Fruit fly (Drosophila melanogaster) whole organism, embryonic: ENCODE results near the gene CG43407.

Experiments used
- Abd-B ChIP-seq: fragments of 200-800 bp; sonication (Bioruptor generic); optimal IDR thresholded peaks from 2 replicates; lab custom pipeline; 2018; ENCODE audit warnings: missing biosample characterization, mild to moderate bottlenecking, missing genetic modification characterization, moderate library complexity
- CG10543 ChIP-seq: fragments of 200-800 bp; sonication (Bioruptor generic); optimal IDR thresholded peaks from 3 replicates; lab custom pipeline; 2017; ENCODE audit warnings: missing biosample characterization, mild to moderate bottlenecking, missing genetic modification characterization, moderate library complexity
- CG11085 ChIP-seq: fragments of 200-800 bp; sonication (Bioruptor generic); IDR thresholded peaks from 2 replicates; pipeline ENCODE4 v1.3.6; 2022; ENCODE audit warnings: missing biosample characterization, missing genetic modification characterization
- CG11504 ChIP-seq: fragments of 200-800 bp; sonication (Bioruptor generic); optimal IDR thresholded peaks from 3 replicates; lab custom pipeline; 2019; ENCODE audit warnings: missing biosample characterization, mild to moderate bottlenecking, missing genetic modification characterization, moderate library complexity
- CG13296 ChIP-seq: fragments of 200-800 bp; sonication (Bioruptor generic); optimal IDR thresholded peaks from 3 replicates; lab custom pipeline; 2018; ENCODE audit warnings: missing biosample characterization, mild to moderate bottlenecking, missing genetic modification characterization
- CG15269 ChIP-seq: fragments of 200-800 bp; sonication (Bioruptor generic); optimal IDR thresholded peaks from 2 replicates; lab custom pipeline; 2018; ENCODE audit warnings: missing biosample characterization, mild to moderate bottlenecking, missing genetic modification characterization, moderate library complexity
- CG15514 ChIP-seq: fragments of 200-800 bp; sonication (Bioruptor generic); optimal IDR thresholded peaks from 3 replicates; lab custom pipeline; 2017; ENCODE audit warnings: missing biosample characterization, missing genetic modification characterization, mild to moderate bottlenecking, moderate library complexity, missing genetic modification reagents
- CG17385 ChIP-seq: fragments of 200-800 bp; sonication (Bioruptor generic); optimal IDR thresholded peaks from 3 replicates; lab custom pipeline; 2018; ENCODE audit warnings: missing biosample characterization, mild to moderate bottlenecking, missing genetic modification characterization
- CG18599 ChIP-seq: fragments of 200-800 bp; sonication (Bioruptor generic); optimal IDR thresholded peaks from 3 replicates; lab custom pipeline; 2017; ENCODE audit warnings: missing biosample characterization, missing genetic modification characterization, mild to moderate bottlenecking, moderate library complexity, missing genetic modification reagents
- CG31224 ChIP-seq: fragments of 200-800 bp; sonication (Bioruptor generic); IDR thresholded peaks from 2 replicates; pipeline ENCODE4 v1.3.6; 2022; ENCODE audit warnings: missing biosample characterization, missing genetic modification characterization
- CG3281 ChIP-seq: fragments of 200-800 bp; sonication (Bioruptor generic); optimal IDR thresholded peaks from 3 replicates; lab custom pipeline; 2017; ENCODE audit warnings: missing biosample characterization, mild to moderate bottlenecking, missing genetic modification characterization
- CG43689 ChIP-seq: fragments of 200-800 bp; sonication (Bioruptor generic); IDR thresholded peaks from 2 replicates; pipeline ENCODE4 v1.3.6; 2022; ENCODE audit warnings: missing biosample characterization, missing genetic modification characterization
- CG6272 ChIP-seq: fragments of 200-800 bp; sonication (Bioruptor generic); IDR thresholded peaks from 2 replicates; pipeline ENCODE4 v1.3.6; 2022; ENCODE audit warnings: missing biosample characterization, missing genetic modification characterization
- Camta ChIP-seq: fragments of 200-800 bp; sonication (Bioruptor generic); optimal IDR thresholded peaks from 2 replicates; lab custom pipeline; 2016; ENCODE audit warnings: missing biosample characterization, missing genetic modification characterization
- D ChIP-seq, 2 experiments: fragments of 200-800 bp in 1 of 2; fragments of >200 bp in 1 of 2; sonication (Bioruptor generic) in 1 of 2; optimal IDR thresholded peaks; 2 replicates in 1 of 2; 3 replicates in 1 of 2; lab custom pipeline; 2017; ENCODE audit warnings: mild to moderate bottlenecking in 1 of 2, missing biosample characterization in 1 of 2, missing genetic modification characterization in 1 of 2, missing genetic modification reagents in 1 of 2
- D19B ChIP-seq: fragments of 200-800 bp; sonication (Bioruptor generic); optimal IDR thresholded peaks from 2 replicates; lab custom pipeline; 2017; ENCODE audit warnings: missing biosample characterization, mild to moderate bottlenecking, missing genetic modification characterization
- Hmr ChIP-seq: fragments of 200-800 bp; sonication (Bioruptor generic); optimal IDR thresholded peaks from 3 replicates; lab custom pipeline; 2017; ENCODE audit warnings: mild to moderate bottlenecking, missing biosample characterization, missing genetic modification reagents, missing genetic modification characterization
- Hr39 ChIP-seq: fragments of >200 bp; optimal IDR thresholded peaks from 2 replicates; lab custom pipeline; 2017
- Jarid2 ChIP-seq: fragments of 200-800 bp; sonication (Bioruptor generic); optimal IDR thresholded peaks from 3 replicates; lab custom pipeline; 2017; ENCODE audit warnings: mild to moderate bottlenecking, missing biosample characterization, missing genetic modification reagents, missing genetic modification characterization
- Mad ChIP-seq: fragments of 200-800 bp; sonication (Bioruptor generic); optimal IDR thresholded peaks from 2 replicates; lab custom pipeline; 2016; ENCODE audit warnings: missing biosample characterization, missing genetic modification characterization
- Med ChIP-seq: fragments of 200-800 bp; sonication (Bioruptor generic); peaks from one replicate; lab custom pipeline; 2016; ENCODE audit warnings: missing biosample characterization, missing genetic modification characterization, mild to moderate bottlenecking, inconsistent platforms, moderate library complexity
- Six4 ChIP-seq: fragments of 200-800 bp; sonication (Bioruptor generic); optimal IDR thresholded peaks from 2 replicates; lab custom pipeline; 2016; ENCODE audit warnings: missing biosample characterization, missing genetic modification characterization
- Ssrp ChIP-seq: fragments of 200-800 bp; sonication (Bioruptor generic); optimal IDR thresholded peaks from 2 replicates; lab custom pipeline; 2018; ENCODE audit warnings: missing biosample characterization, mild to moderate bottlenecking, missing genetic modification characterization, moderate library complexity
- Stat92E ChIP-seq, 3 experiments: fragments of >200 bp in 2 of 3; fragments of 200-800 bp in 1 of 3; sonication (Bioruptor generic) in 1 of 3; optimal IDR thresholded peaks; 2 replicates each; lab custom pipeline; 2017 to 2019; ENCODE audit warnings: missing biosample characterization in 3 of 3, missing genetic modification characterization in 3 of 3, mild to moderate bottlenecking in 1 of 3, moderate library complexity in 1 of 3
- al ChIP-seq: fragments of 200-800 bp; sonication (Bioruptor generic); IDR thresholded peaks from 2 replicates; pipeline ENCODE4 v1.3.6; 2022; ENCODE audit warnings: missing biosample characterization, missing genetic modification characterization
- chm ChIP-seq: fragments of 200-800 bp; sonication (Bioruptor generic); IDR thresholded peaks from 2 replicates; pipeline ENCODE4 v1.3.6; 2022; ENCODE audit warnings: missing biosample characterization, missing genetic modification characterization
- corto ChIP-seq: fragments of 200-800 bp; sonication (Bioruptor generic); optimal IDR thresholded peaks from 2 replicates; lab custom pipeline; 2016; ENCODE audit warnings: missing biosample characterization, mild to moderate bottlenecking, missing genetic modification characterization, moderate library complexity
- crol ChIP-seq: fragments of 200-800 bp; sonication (Bioruptor generic); IDR thresholded peaks from 2 replicates; pipeline ENCODE4 v1.3.6; 2022; ENCODE audit warnings: missing biosample characterization, missing genetic modification characterization
- dmrt99B ChIP-seq: fragments of 200-800 bp; sonication (Bioruptor generic); optimal IDR thresholded peaks from 2 replicates; lab custom pipeline; 2018; ENCODE audit warnings: missing biosample characterization, mild to moderate bottlenecking, missing genetic modification characterization, moderate library complexity
- dysf ChIP-seq: fragments of 200-800 bp; sonication (Bioruptor generic); IDR thresholded peaks from 3 replicates; pipeline ENCODE4 v1.3.6; 2022; ENCODE audit warnings: missing biosample characterization, missing genetic modification characterization
- exex ChIP-seq: fragments of 200-800 bp; sonication (Bioruptor generic); optimal IDR thresholded peaks from 4 replicates; lab custom pipeline; 2018; ENCODE audit warnings: missing biosample characterization, mild to moderate bottlenecking, missing genetic modification characterization, moderate library complexity
- ftz-f1 ChIP-seq: fragments of 200-800 bp; sonication (Bioruptor generic); optimal IDR thresholded peaks from 2 replicates; lab custom pipeline; 2016; ENCODE audit warnings: missing biosample characterization, missing genetic modification characterization
- gce ChIP-seq: fragments of 200-800 bp; sonication (Bioruptor generic); IDR thresholded peaks from 3 replicates; pipeline ENCODE4 v1.3.6; 2022; ENCODE audit warnings: missing biosample characterization, missing genetic modification characterization
- grau ChIP-seq: fragments of 200-800 bp; optimal IDR thresholded peaks from 3 replicates; lab custom pipeline; 2019; ENCODE audit warnings: missing biosample characterization, mild to moderate bottlenecking, missing genetic modification characterization, moderate library complexity
- grn ChIP-seq: fragments of 200-800 bp; sonication (Bioruptor generic); optimal IDR thresholded peaks from 3 replicates; lab custom pipeline; 2017; ENCODE audit warnings: missing biosample characterization, missing genetic modification characterization
- hkb ChIP-seq, 2 experiments: fragments of 200-800 bp in 1 of 2; fragments of >200 bp in 1 of 2; sonication (Bioruptor generic) in 1 of 2; IDR thresholded peaks in 1 of 2; optimal IDR thresholded peaks in 1 of 2; 2 replicates each; pipeline versions ENCODE4 v1.3.6 to Lab custom; 2017 to 2022; ENCODE audit warnings: missing biosample characterization in 1 of 2, missing genetic modification characterization in 1 of 2
- klu ChIP-seq: fragments of 200-800 bp; sonication (Bioruptor generic); IDR thresholded peaks from 2 replicates; pipeline ENCODE4 v1.3.6; 2022; ENCODE audit warnings: missing biosample characterization, missing genetic modification characterization
- otp ChIP-seq: fragments of 200-800 bp; sonication (Bioruptor generic); IDR thresholded peaks from 3 replicates; pipeline ENCODE4, ENCODE4 v1.3.6; 2022; ENCODE audit warnings: missing biosample characterization, missing genetic modification characterization
- p53 ChIP-seq: fragments of 200-800 bp; sonication (Bioruptor generic); optimal IDR thresholded peaks from 2 replicates; lab custom pipeline; 2016; ENCODE audit warnings: missing biosample characterization, missing genetic modification characterization
- ranshi ChIP-seq: fragments of 200-800 bp; sonication (Bioruptor generic); IDR thresholded peaks from 2 replicates; pipeline ENCODE4 v1.3.6; 2022; ENCODE audit warnings: missing biosample characterization, missing genetic modification characterization
- repo ChIP-seq: fragments of 200-800 bp; sonication (Bioruptor generic); optimal IDR thresholded peaks from 2 replicates; lab custom pipeline; 2016; ENCODE audit warnings: missing biosample characterization, missing genetic modification characterization
- row ChIP-seq: fragments of 200-800 bp; sonication (Bioruptor generic); IDR thresholded peaks from 3 replicates; pipeline ENCODE4 v1.3.6; 2022; ENCODE audit warnings: missing biosample characterization, missing genetic modification characterization
- schlank ChIP-seq: fragments of 200-800 bp; sonication (Bioruptor generic); optimal IDR thresholded peaks from 2 replicates; lab custom pipeline; 2018; ENCODE audit warnings: missing biosample characterization, mild to moderate bottlenecking, missing genetic modification characterization
- sisA ChIP-seq: fragments of 200-800 bp; sonication (Bioruptor generic); IDR thresholded peaks from 2 replicates; pipeline ENCODE4 v1.3.6; 2022; ENCODE audit warnings: missing biosample characterization, missing genetic modification characterization
- sqz ChIP-seq: fragments of 200-800 bp; sonication (Bioruptor generic); optimal IDR thresholded peaks from 3 replicates; lab custom pipeline; 2018; ENCODE audit warnings: missing biosample characterization, mild to moderate bottlenecking, missing genetic modification characterization
- sr ChIP-seq: fragments of 200-800 bp; sonication (Bioruptor generic); IDR thresholded peaks from 3 replicates; pipeline ENCODE4 v1.3.6; 2022; ENCODE audit warnings: missing biosample characterization, missing genetic modification characterization
- twi ChIP-seq: fragments of 200-800 bp; optimal IDR thresholded peaks from 2 replicates; lab custom pipeline; 2019; ENCODE audit warnings: missing biosample characterization, mild to moderate bottlenecking, missing genetic modification characterization, moderate library complexity
- z ChIP-seq: fragments of 200-800 bp; sonication (Bioruptor generic); IDR thresholded peaks from 3 replicates; pipeline ENCODE4 v1.3.6; 2022; ENCODE audit warnings: missing biosample characterization, missing genetic modification characterization

Gene CG43407

DNA sequence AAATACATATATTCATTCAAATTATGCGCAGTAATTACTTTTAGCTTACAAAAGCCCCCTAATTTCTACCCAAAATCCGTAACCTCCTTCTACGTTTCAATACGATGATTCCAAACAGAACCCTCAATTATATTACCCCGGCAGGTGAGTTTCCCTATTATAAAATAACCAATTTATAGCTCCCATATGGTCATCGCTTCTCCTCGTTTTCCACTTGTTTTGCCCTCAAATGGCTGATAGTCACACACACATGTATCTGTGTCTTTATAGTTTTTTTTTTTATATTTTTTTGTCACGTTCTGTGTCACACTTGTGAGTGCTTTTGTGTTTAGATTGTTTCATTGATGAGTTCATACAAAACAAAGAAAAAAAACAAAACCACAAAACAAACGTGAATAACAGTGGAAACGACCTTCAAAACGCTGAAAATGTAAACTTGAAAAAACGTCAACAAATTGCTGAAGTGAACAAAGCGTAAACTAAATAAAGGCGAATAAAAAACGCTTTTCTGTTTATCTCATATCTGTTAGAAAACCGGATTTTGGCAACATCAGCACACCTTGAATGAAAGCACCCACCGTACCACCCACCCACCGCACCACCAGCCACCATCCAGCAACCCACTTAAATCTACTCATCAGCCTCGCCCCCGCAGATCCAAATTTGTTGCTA lies 18.1 kb upstream of the CG43407 start (continued):
- TF ChIP-seq klu (GFP tag; lab: Robert Waterston, UW) (peak; percentile 63), sr (GFP tag; lab: Robert Waterston, UW) (peak; percentile 98), sqz (GFP tag; lab: Kevin White, UChicago) (peak; percentile 80), CG11504 (tag; lab: Kevin White, UChicago) (peak; percentile 41), CG17385 (peak; percentile 0), Abd-B (GFP tag; lab: Kevin White, UChicago) (no peak), exex (tag; lab: Kevin White, UChicago) (no peak), CG15269 (tag; lab: Kevin White, UChicago) (peak; percentile 46), corto (GFP tag; lab: Kevin White, UChicago) (no peak), grn (GFP tag; lab: Kevin White, UChicago) (no peak), CG6272 (GFP tag; lab: Robert Waterston, UW) (no peak), CG11085 (GFP tag; lab: Robert Waterston, UW) (no peak), crol (peak; percentile 61), CG31224 (peak; percentile 11; the same call in 1 of the 2 replicates), schlank (tag; lab: Kevin White, UChicago) (peak; percentile 49), CG3281 (peak; percentile 53), CG18599 (GFP tag; lab: Kevin White, UChicago) (peak; percentile 78), D19B (GFP tag; lab: Kevin White, UChicago) (peak; percentile 33), dmrt99B (tag; lab: Kevin White, UChicago) (peak; percentile 52), al (GFP tag; lab: Robert Waterston, UW) (no peak; the same call in 1 of the 2 replicates), D (optimal IDR thresholded peaks at IDR 0.05; lab: Kevin White, UChicago) (no peak), D (GFP tag; optimal IDR thresholded peaks at IDR 0.05; lab: Kevin White, UChicago) (peak; percentile 6), CG15514 (GFP tag; lab: Kevin White, UChicago) (peak; percentile 45), Hmr (GFP tag; lab: Kevin White, UChicago) (peak; percentile 37), Mad (GFP tag; lab: Kevin White, UChicago) (no peak), Ssrp (no peak), gce (GFP tag; lab: Robert Waterston, UW) (peak; percentile 8; the same call in 1 of the 3 replicates), hkb (optimal IDR thresholded peaks at IDR 0.05; lab: Kevin White, UChicago) (no peak), hkb (GFP tag; IDR thresholded peaks at IDR 0.05; lab: Robert Waterston, UW) (0 out of 2 replicates have a peak, but pooled peaks have one; percentile 21), Stat92E (GFP tag; optimal IDR thresholded peaks at IDR 0.05; lab: Kevin White, UChicago) (no peak), CG10543 (peak; percentile 69), Hr39 (no peak), Camta (GFP tag; lab: Kevin White, UChicago) (no peak), row (GFP tag; lab: Robert Waterston, UW) (peak; percentile 24; the same call in 2 of the 3 replicates), twi (peak; percentile 40), chm (GFP tag; lab: Robert Waterston, UW) (0 out of 2 replicates have a peak, but pooled peaks have one; percentile 10), p53 (GFP tag; lab: Kevin White, UChicago) (no peak), grau (tag; lab: Kevin White, UChicago) (no peak), CG13296 (peak; percentile 3), Med (GFP tag; lab: Kevin White, UChicago) (peak; percentile 79), sisA (GFP tag; lab: Robert Waterston, UW) (no peak), repo (GFP tag; lab: Kevin White, UChicago) (no peak), ftz-f1 (GFP tag; lab: Kevin White, UChicago) (peak; percentile 69), Six4 (GFP tag; lab: Kevin White, UChicago) (no peak), z (GFP tag; lab: Robert Waterston, UW) (0 out of 3 replicates have a peak, but pooled peaks have one; percentile 62), CG43689 (GFP tag; lab: Robert Waterston, UW) (no peak), Jarid2 (GFP tag; lab: Kevin White, UChicago) (peak; percentile 30), ranshi (GFP tag; lab: Robert Waterston, UW) (no peak), otp (GFP tag; lab: Robert Waterston, UW) (no peak), dysf (GFP tag; lab: Robert Waterston, UW) (no peak)
